Worm (Caenorhabditis elegans) whole organism, midembryonic: Measurements from ENCODE around the gene lgc-49.

Source experiments
- T22C8.4 ChIP-seq: fragments of 200-800 bp; sonication (Bioruptor generic); IDR thresholded peaks from 2 replicates; pipeline ENCODE4 v1.3.6; 2022; ENCODE audit warnings: missing genetic modification characterization, missing compliant biosample characterization
- cog-1 ChIP-seq: sonication (generic microtip); optimal IDR thresholded peaks from 2 replicates; lab custom pipeline; 2016; ENCODE audit warnings: missing genetic modification characterization, missing compliant biosample characterization
- flt-1 ChIP-seq: fragments of 200-800 bp; sonication (Bioruptor generic); IDR thresholded peaks from 2 replicates; pipeline ENCODE4 v1.3.6; 2022; ENCODE audit warnings: missing genetic modification characterization, missing compliant biosample characterization
- klf-2 ChIP-seq: fragments of 200-800 bp; sonication (Bioruptor generic); conservative IDR thresholded peaks from 2 replicates; pipeline ENCODE4 v1.3.6; 2022; ENCODE audit warnings: missing genetic modification reagents, missing genetic modification characterization, missing compliant biosample characterization
- med-1 ChIP-seq: sonication (generic microtip); optimal IDR thresholded peaks from 2 replicates; lab custom pipeline; 2017; ENCODE audit warnings: missing genetic modification characterization, mild to moderate bottlenecking, missing compliant biosample characterization, antibody characterized with exemption, missing genetic modification reagents; ENCODE audit not compliant: insufficient read depth
- ref-1 ChIP-seq: fragments of 200-800 bp; sonication (Bioruptor generic); conservative IDR thresholded peaks from 2 replicates; pipeline ENCODE4 v1.3.6; 2022; ENCODE audit warnings: missing genetic modification reagents, missing genetic modification characterization, missing compliant biosample characterization
- tab-1 ChIP-seq: fragments of 200-800 bp; sonication (Bioruptor generic); IDR thresholded peaks from 2 replicates; pipeline ENCODE4 v1.3.6; 2022; ENCODE audit warnings: missing genetic modification characterization, missing compliant biosample characterization
- ztf-23 ChIP-seq: fragments of 200-800 bp; sonication (Bioruptor generic); IDR thresholded peaks from 2 replicates; pipeline ENCODE4 v1.3.6; 2022; ENCODE audit warnings: missing genetic modification reagents, missing genetic modification characterization, missing compliant biosample characterization
- ztf-29 ChIP-seq: fragments of 200-800 bp; sonication (Bioruptor generic); IDR thresholded peaks from 2 replicates; pipeline ENCODE4 v1.3.6; 2022; ENCODE audit warnings: missing genetic modification reagents, missing genetic modification characterization, missing compliant biosample characterization

DNA sequence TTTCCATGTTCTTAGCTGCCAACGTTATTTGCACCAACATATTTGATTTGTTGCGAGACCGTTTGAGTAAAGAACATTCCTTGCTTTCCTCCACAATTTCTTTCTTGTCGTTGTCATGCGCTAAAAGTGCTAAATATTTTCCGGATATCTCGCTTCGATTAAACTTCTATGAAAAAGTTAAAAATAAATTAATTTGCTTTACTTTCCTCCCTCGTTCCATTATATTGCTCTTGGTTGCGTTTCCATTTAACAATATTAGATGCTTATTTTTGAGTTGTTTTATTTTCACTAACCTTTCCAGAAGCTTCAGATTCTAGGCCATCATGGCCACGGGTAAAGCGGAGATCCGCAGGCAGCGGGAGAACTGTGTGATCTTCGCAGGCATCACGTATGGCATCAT, 50.5 kb downstream of the lgc-49 start, which contains the start of gene pgap-1:
- TF ChIP-seq ref-1 (GFP tag; lab: Robert Waterston, UW) (no peak), T22C8.4 (no peak), flt-1 (GFP tag; lab: Robert Waterston, UW) (no peak), ztf-23 (GFP tag; lab: Robert Waterston, UW) (no peak), tab-1 (no peak), med-1 (GFP tag; lab: Kevin White, UChicago) (no peak), ztf-29 (GFP tag; lab: Robert Waterston, UW) (no peak), cog-1 (tag; lab: Kevin White, UChicago) (no peak), klf-2 (GFP tag; lab: Robert Waterston, UW) (no peak)
